6 fruit fly cellular contexts compared by ENCODE assay signal in the genomic region with DNA sequence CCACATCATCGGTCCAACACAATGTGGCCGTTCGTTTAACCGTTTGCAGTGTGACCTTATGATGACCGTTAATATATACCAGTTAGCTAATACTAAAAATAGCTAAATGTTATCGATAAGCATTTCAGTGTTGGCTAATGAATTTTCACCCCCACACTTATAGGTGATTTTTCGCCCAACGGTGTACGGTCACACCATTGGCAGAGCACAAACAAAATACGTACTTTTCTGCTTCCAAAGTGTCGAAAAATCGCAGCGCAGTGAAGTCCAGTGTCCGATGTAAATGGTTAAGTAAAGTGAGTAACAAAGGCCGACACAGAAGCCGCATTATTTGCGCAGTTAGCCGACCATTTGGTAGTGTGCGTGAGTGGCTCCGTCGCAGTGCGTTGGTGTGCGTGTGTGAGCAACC.
TF ChIP-seq lines count a peak whose summit lies in the region.

A gene (minus strand): TSS at position 46 of the 409 bp plus-strand sequence.
A gene (plus strand): TSS at position 155 of the 409 bp plus-strand sequence.

- peak; percentile 2 to 4 for TF ChIP-seq CTCF in S2 (optimal IDR thresholded peaks at IDR 0.05; lab: Kevin White, UChicago)
- TF ChIP-seq CTCF in whole organism, embryonic (GFP tag; optimal IDR thresholded peaks at IDR 0.05; lab: Kevin White, UChicago), result no peak

TF ChIP-seq in whole organism, adult, 20 proteins besides CTCF, POLR2A, EP300 and RAD21:
- TF ChIP-seq CG1620 (GFP tag; optimal IDR thresholded peaks at IDR 0.05; lab: Kevin White, UChicago) (peak; percentile 67), pad (GFP tag; optimal IDR thresholded peaks at IDR 0.05; lab: Kevin White, UChicago) (peak; percentile 26), CG14711 (tag; optimal IDR thresholded peaks at IDR 0.05; lab: Kevin White, UChicago) (peak; percentile 56), Mnt (GFP tag; optimal IDR thresholded peaks at IDR 0.05; lab: Kevin White, UChicago) (peak; percentile 41), CG33017 (tag; optimal IDR thresholded peaks at IDR 0.05; lab: Kevin White, UChicago) (no peak), bab1 (GFP tag; optimal IDR thresholded peaks at IDR 0.05; lab: Kevin White, UChicago) (peak; percentile 85), CG7101 (tag; optimal IDR thresholded peaks at IDR 0.05; lab: Kevin White, UChicago) (peak; percentile 28), Clk (GFP tag; optimal IDR thresholded peaks at IDR 0.05; lab: Kevin White, UChicago) (no peak), Crg-1 (GFP tag; optimal IDR thresholded peaks at IDR 0.05; lab: Kevin White, UChicago) (peak; percentile 36), cic (GFP tag; optimal IDR thresholded peaks at IDR 0.05; lab: Kevin White, UChicago) (peak; percentile 38)

TF ChIP-seq in whole organism, embryonic, 481 proteins besides CTCF, POLR2A, EP300 and RAD21 (continues in another document):
- TF ChIP-seq CG7928 (GFP tag; optimal IDR thresholded peaks at IDR 0.05; lab: Kevin White, UChicago) (peak; percentile 24), CG12071 (GFP tag; optimal IDR thresholded peaks at IDR 0.05; lab: Kevin White, UChicago) (no peak), CG6791 (GFP tag; IDR thresholded peaks at IDR 0.05; lab: Robert Waterston, UW; ENCODE audit: partially characterized antibody) (no peak), Asciz (GFP tag; optimal IDR thresholded peaks at IDR 0.05; lab: Kevin White, UChicago) (no peak), ewg (GFP tag; optimal IDR thresholded peaks at IDR 0.05; lab: Kevin White, UChicago) (peak; percentile 50), CG10654 (GFP tag; optimal IDR thresholded peaks at IDR 0.05; lab: Kevin White, UChicago) (no peak), CG15269 (tag; optimal IDR thresholded peaks at IDR 0.05; lab: Kevin White, UChicago) (no peak), kah (GFP tag; optimal IDR thresholded peaks at IDR 0.05; lab: Kevin White, UChicago) (no peak), Meics (GFP tag; optimal IDR thresholded peaks at IDR 0.05; lab: Kevin White, UChicago) (no peak), Dfd (GFP tag; optimal IDR thresholded peaks at IDR 0.05; lab: Kevin White, UChicago) (no peak), CG12391 (tag; optimal IDR thresholded peaks at IDR 0.05; lab: Kevin White, UChicago) (peak; percentile 38), CG12744 (GFP tag; optimal IDR thresholded peaks at IDR 0.05; lab: Kevin White, UChicago) (no peak), GATAe (GFP tag; conservative IDR thresholded peaks at IDR 0.05; lab: Robert Waterston, UW) (no peak), CG9932 (GFP tag; IDR thresholded peaks at IDR 0.05; lab: Robert Waterston, UW) (peak; percentile 42; the same call in 1 of the 2 replicates), BEAF-32 (GFP tag; optimal IDR thresholded peaks at IDR 0.05; lab: Kevin White, UChicago) (peak; percentile 59), CG10147 (GFP tag; optimal IDR thresholded peaks at IDR 0.05; lab: Kevin White, UChicago) (no peak), CG18619 (GFP tag; optimal IDR thresholded peaks at IDR 0.05; lab: Kevin White, UChicago) (no peak), Sry-β (GFP tag; optimal IDR thresholded peaks at IDR 0.05; lab: Kevin White, UChicago) (peak; percentile 60), peb (GFP tag; IDR thresholded peaks at IDR 0.05; lab: Robert Waterston, UW) (no peak)

TF ChIP-seq in whole organism, prepupa, 60 proteins besides CTCF, POLR2A, EP300 and RAD21:
- no peak for TF ChIP-seq CG16779 (tag; optimal IDR thresholded peaks at IDR 0.05; lab: Kevin White, UChicago)
- TF ChIP-seq ss (GFP tag; optimal IDR thresholded peaks at IDR 0.05; lab: Kevin White, UChicago), result peak in 1 of 2 experiments; percentile 37
- TF ChIP-seq esn (GFP tag; optimal IDR thresholded peaks at IDR 0.05; lab: Kevin White, UChicago), result no peak
- TF ChIP-seq CG3032 (tag; optimal IDR thresholded peaks at IDR 0.05; lab: Kevin White, UChicago), result peak; percentile 18
- TF ChIP-seq CG1621 (tag; optimal IDR thresholded peaks at IDR 0.05; lab: Kevin White, UChicago), result peak; percentile 20
- peak; percentile 27 for TF ChIP-seq Sox14 (GFP tag; optimal IDR thresholded peaks at IDR 0.05; lab: Kevin White, UChicago)
- peak; percentile 30 for TF ChIP-seq vri (GFP tag; optimal IDR thresholded peaks at IDR 0.05; lab: Kevin White, UChicago)
TF ChIP-seq in whole organism, prepupa: peak in this region for 5.

TF ChIP-seq in whole organism, pupa, 21 proteins besides CTCF, POLR2A, EP300 and RAD21:
- TF ChIP-seq EcR (GFP tag; optimal IDR thresholded peaks at IDR 0.05; lab: Kevin White, UChicago), result peak; percentile 47
- TF ChIP-seq D1 (tag; optimal IDR thresholded peaks at IDR 0.05; lab: Kevin White, UChicago), result no peak

TF ChIP-seq in whole organism, wandering third instar larva, 38 proteins besides CTCF, POLR2A, EP300 and RAD21:
- peak; percentile 24 for TF ChIP-seq Hr83 (GFP tag; optimal IDR thresholded peaks at IDR 0.05; lab: Kevin White, UChicago; ENCODE audit: poor library complexity, severe bottlenecking)
- no peak for TF ChIP-seq usp (GFP tag; optimal IDR thresholded peaks at IDR 0.05; lab: Kevin White, UChicago)
- no peak for TF ChIP-seq dsf (GFP tag; optimal IDR thresholded peaks at IDR 0.05; lab: Kevin White, UChicago; ENCODE audit: borderline replicate concordance)
- no peak for TF ChIP-seq pan (optimal IDR thresholded peaks at IDR 0.05; lab: Kevin White, UChicago)
- TF ChIP-seq CrebA (GFP tag; optimal IDR thresholded peaks at IDR 0.05; lab: Kevin White, UChicago; ENCODE audit: borderline replicate concordance), result no peak
- TF ChIP-seq dl (GFP tag; optimal IDR thresholded peaks at IDR 0.05; lab: Kevin White, UChicago; ENCODE audit: insufficient read depth in 1 of 2, partially characterized antibody in 2 of 2), result no peak
- TF ChIP-seq Sp1 (GFP tag; optimal IDR thresholded peaks at IDR 0.05; lab: Kevin White, UChicago), result peak; percentile 42
- peak; percentile 72 for TF ChIP-seq h (GFP tag; optimal IDR thresholded peaks at IDR 0.05; lab: Kevin White, UChicago)
- TF ChIP-seq lola (GFP tag; optimal IDR thresholded peaks at IDR 0.05; lab: Kevin White, UChicago), result no peak
- TF ChIP-seq CG32264 (GFP tag; optimal IDR thresholded peaks at IDR 0.05; lab: Kevin White, UChicago), result no peak
- no peak for TF ChIP-seq Vsx2 (GFP tag; optimal IDR thresholded peaks at IDR 0.05; lab: Kevin White, UChicago; ENCODE audit: partially characterized antibody)
- TF ChIP-seq HLH106 (tag; optimal IDR thresholded peaks at IDR 0.05; lab: Kevin White, UChicago), result no peak
- TF ChIP-seq GATAd (GFP tag; optimal IDR thresholded peaks at IDR 0.05; lab: Kevin White, UChicago), result no peak
- no peak for TF ChIP-seq Mio (GFP tag; optimal IDR thresholded peaks at IDR 0.05; lab: Kevin White, UChicago)
- no peak for TF ChIP-seq Hnf4 (GFP tag; optimal IDR thresholded peaks at IDR 0.05; lab: Kevin White, UChicago)
- no peak for TF ChIP-seq fru (GFP tag; optimal IDR thresholded peaks at IDR 0.05; lab: Kevin White, UChicago)
- TF ChIP-seq sv (GFP tag; optimal IDR thresholded peaks at IDR 0.05; lab: Kevin White, UChicago), result no peak
- TF ChIP-seq Abd-B (GFP tag; optimal IDR thresholded peaks at IDR 0.05; lab: Kevin White, UChicago), result no peak
- TF ChIP-seq rgr (GFP tag; optimal IDR thresholded peaks at IDR 0.05; lab: Kevin White, UChicago), result no peak
- no peak for TF ChIP-seq tai (GFP tag; optimal IDR thresholded peaks at IDR 0.05; lab: Kevin White, UChicago)
- TF ChIP-seq jim (GFP tag; optimal IDR thresholded peaks at IDR 0.05; lab: Kevin White, UChicago), result no peak
- no peak for TF ChIP-seq sage (GFP tag; optimal IDR thresholded peaks at IDR 0.05; lab: Kevin White, UChicago)
- no peak for TF ChIP-seq Dfd (GFP tag; optimal IDR thresholded peaks at IDR 0.05; lab: Kevin White, UChicago)
- no peak for TF ChIP-seq Jra (GFP tag; optimal IDR thresholded peaks at IDR 0.05; lab: Kevin White, UChicago)
- TF ChIP-seq N (GFP tag; optimal IDR thresholded peaks at IDR 0.05; lab: Kevin White, UChicago), result no peak
- TF ChIP-seq Hr78 (GFP tag; optimal IDR thresholded peaks at IDR 0.05; lab: Kevin White, UChicago), result no peak
- TF ChIP-seq Rel (GFP tag; optimal IDR thresholded peaks at IDR 0.05; lab: Kevin White, UChicago), result no peak
- peak; percentile 77 for TF ChIP-seq Rel (tag; optimal IDR thresholded peaks at IDR 0.05; lab: Kevin White, UChicago)
- no peak for TF ChIP-seq psq (GFP tag; optimal IDR thresholded peaks at IDR 0.05; lab: Kevin White, UChicago)
- peak; percentile 32 for TF ChIP-seq Myc (optimal IDR thresholded peaks at IDR 0.05; lab: Kevin White, UChicago)
- peak in 1 of 2 experiments; percentile 30 for TF ChIP-seq foxo (GFP tag; optimal IDR thresholded peaks at IDR 0.05; lab: Kevin White, UChicago)
- TF ChIP-seq CG9705 (GFP tag; optimal IDR thresholded peaks at IDR 0.05; lab: Kevin White, UChicago), result no peak
- no peak for TF ChIP-seq ey (GFP tag; optimal IDR thresholded peaks at IDR 0.05; lab: Kevin White, UChicago)
- no peak for TF ChIP-seq brk (GFP tag; optimal IDR thresholded peaks at IDR 0.05; lab: Kevin White, UChicago)
- no peak for TF ChIP-seq br (GFP tag; optimal IDR thresholded peaks at IDR 0.05; lab: Kevin White, UChicago)
- TF ChIP-seq woc (GFP tag; optimal IDR thresholded peaks at IDR 0.05; lab: Kevin White, UChicago), result no peak
- no peak for TF ChIP-seq dmrt93B (GFP tag; optimal IDR thresholded peaks at IDR 0.05; lab: Kevin White, UChicago)
- TF ChIP-seq Dif (GFP tag; optimal IDR thresholded peaks at IDR 0.05; lab: Kevin White, UChicago; ENCODE audit: partially characterized antibody), result no peak
- no peak for TF ChIP-seq OdsH (GFP tag; optimal IDR thresholded peaks at IDR 0.05; lab: Kevin White, UChicago)
